Worm (Caenorhabditis elegans) whole organism, late embryonic: ENCODE measurements around the gene sumv-1.

Experiments
- C08G9.2 ChIP-seq: sonication (generic microtip); optimal IDR thresholded peaks from 2 replicates; lab custom pipeline; 2016; ENCODE audit warnings: mild to moderate bottlenecking, missing genetic modification characterization, moderate library complexity, missing compliant biosample characterization
- C38D4.7 ChIP-seq: fragments of 200-800 bp; sonication (Bioruptor generic); optimal IDR thresholded peaks from 2 replicates; lab custom pipeline; 2018; ENCODE audit warnings: mild to moderate bottlenecking, missing genetic modification characterization, moderate library complexity, missing compliant biosample characterization
- F13H6.1 ChIP-seq: sonication (generic microtip); optimal IDR thresholded peaks from 2 replicates; lab custom pipeline; 2016; ENCODE audit warnings: missing genetic modification characterization, missing compliant biosample characterization
- K02D7.2 ChIP-seq: sonication (generic microtip); optimal IDR thresholded peaks from 2 replicates; lab custom pipeline; 2017; ENCODE audit warnings: mild to moderate bottlenecking, missing genetic modification characterization, missing compliant biosample characterization
- K09A11.1 ChIP-seq: sonication (generic microtip); optimal IDR thresholded peaks from 2 replicates; lab custom pipeline; 2017; ENCODE audit warnings: antibody characterized with exemption, mild to moderate bottlenecking, missing genetic modification characterization, missing compliant biosample characterization; ENCODE audit not compliant: insufficient read depth
- T23F11.4 ChIP-seq: fragments of 200-800 bp; sonication (Bioruptor generic); optimal IDR thresholded peaks from 2 replicates; lab custom pipeline; 2018; ENCODE audit warnings: mild to moderate bottlenecking, missing genetic modification characterization, missing compliant biosample characterization
- Y22D7AL.16 ChIP-seq: sonication (generic microtip); optimal IDR thresholded peaks from 2 replicates; lab custom pipeline; 2016; ENCODE audit warnings: missing genetic modification characterization, missing compliant biosample characterization
- ahr-1 ChIP-seq: sonication (generic microtip); optimal IDR thresholded peaks from 2 replicates; lab custom pipeline; 2016; ENCODE audit warnings: missing genetic modification characterization, missing compliant biosample characterization
- ama-1 ChIP-seq: fragments of 150-350 bp; optimal IDR thresholded peaks from 2 replicates; lab custom pipeline; 2014
- ceh-18 ChIP-seq: sonication (generic microtip); optimal IDR thresholded peaks from 2 replicates; lab custom pipeline; 2016; ENCODE audit warnings: missing genetic modification characterization, missing compliant biosample characterization
- ceh-22 ChIP-seq: sonication (generic microtip); optimal IDR thresholded peaks from 2 replicates; lab custom pipeline; 2017; ENCODE audit warnings: missing biosample characterization, missing genetic modification characterization
- ceh-24 ChIP-seq: sonication (generic microtip); optimal IDR thresholded peaks from 2 replicates; lab custom pipeline; 2016; ENCODE audit warnings: mild to moderate bottlenecking, missing genetic modification characterization, missing compliant biosample characterization
- ceh-9 ChIP-seq: sonication (generic microtip); optimal IDR thresholded peaks from 2 replicates; lab custom pipeline; 2016; ENCODE audit warnings: mild to moderate bottlenecking, missing genetic modification characterization, inconsistent platforms, missing compliant biosample characterization
- elt-2 ChIP-seq: sonication (generic microtip); optimal IDR thresholded peaks from 2 replicates; lab custom pipeline; 2016; ENCODE audit warnings: missing genetic modification reagents, missing genetic modification characterization, missing compliant biosample characterization
- ets-4 ChIP-seq: sonication (generic microtip); optimal IDR thresholded peaks from 2 replicates; lab custom pipeline; 2016; ENCODE audit warnings: missing genetic modification characterization, missing compliant biosample characterization
- eyg-1 ChIP-seq: sonication (generic microtip); optimal IDR thresholded peaks from 2 replicates; lab custom pipeline; 2016; ENCODE audit warnings: missing genotype, missing genetic modification characterization, missing compliant biosample characterization
- fkh-10 ChIP-seq: fragments of 150-350 bp; optimal IDR thresholded peaks from 2 replicates; lab custom pipeline; 2014; ENCODE audit warnings: missing biosample characterization, missing genetic modification reagents, missing genetic modification characterization
- gmeb-2 ChIP-seq: sonication (generic microtip); optimal IDR thresholded peaks from 2 replicates; lab custom pipeline; 2016; ENCODE audit warnings: missing genetic modification characterization, inconsistent platforms, missing compliant biosample characterization
- hlh-13 ChIP-seq: fragments of 200-800 bp; sonication (Bioruptor generic); optimal IDR thresholded peaks from 2 replicates; lab custom pipeline; 2018; ENCODE audit warnings: mild to moderate bottlenecking, missing genetic modification characterization, missing compliant biosample characterization
- hlh-15 ChIP-seq: sonication (generic microtip); optimal IDR thresholded peaks from 2 replicates; lab custom pipeline; 2016; ENCODE audit warnings: missing genetic modification characterization, missing compliant biosample characterization
- hlh-6 ChIP-seq: sonication (generic microtip); optimal IDR thresholded peaks from 2 replicates; lab custom pipeline; 2016; ENCODE audit warnings: missing genotype, missing genetic modification characterization, missing compliant biosample characterization
- madf-2 ChIP-seq: sonication (generic microtip); optimal IDR thresholded peaks from 2 replicates; lab custom pipeline; 2017; ENCODE audit warnings: missing genetic modification characterization, missing compliant biosample characterization
- nfya-1 ChIP-seq: sonication (generic microtip); optimal IDR thresholded peaks from 2 replicates; lab custom pipeline; 2017; ENCODE audit warnings: missing genetic modification characterization, mild to moderate bottlenecking, missing compliant biosample characterization, antibody characterized with exemption, moderate library complexity
- nhr-11 ChIP-seq: fragments of 150-350 bp; optimal IDR thresholded peaks from 2 replicates; lab custom pipeline; 2014; ENCODE audit warnings: missing biosample characterization, missing genetic modification characterization
- npax-4 ChIP-seq: sonication (generic microtip); optimal IDR thresholded peaks from 2 replicates; lab custom pipeline; 2016; ENCODE audit warnings: missing genetic modification characterization, missing compliant biosample characterization
- odd-2 ChIP-seq: sonication (generic microtip); optimal IDR thresholded peaks from 2 replicates; lab custom pipeline; 2017; ENCODE audit warnings: antibody characterized with exemption, mild to moderate bottlenecking, missing genetic modification characterization, missing compliant biosample characterization
- pat-9 ChIP-seq: fragments of 200-800 bp; sonication (Bioruptor generic); optimal IDR thresholded peaks from 2 replicates; lab custom pipeline; 2018; ENCODE audit warnings: mild to moderate bottlenecking, missing genetic modification characterization, moderate library complexity, missing compliant biosample characterization
- pax-1 ChIP-seq: fragments of 150-350 bp; optimal IDR thresholded peaks from 2 replicates; lab custom pipeline; 2014; ENCODE audit warnings: missing biosample characterization, missing genetic modification characterization
- pqm-1 ChIP-seq: sonication (generic microtip); optimal IDR thresholded peaks from 2 replicates; lab custom pipeline; 2016; ENCODE audit warnings: missing genetic modification characterization, missing compliant biosample characterization
- rnt-1 ChIP-seq: sonication (generic microtip); optimal IDR thresholded peaks from 2 replicates; lab custom pipeline; 2016; ENCODE audit warnings: missing genetic modification characterization, missing compliant biosample characterization
- sox-4 ChIP-seq: sonication (generic microtip); optimal IDR thresholded peaks from 2 replicates; lab custom pipeline; 2017; ENCODE audit warnings: mild to moderate bottlenecking, missing genetic modification characterization, inconsistent platforms, missing compliant biosample characterization
- syd-9 ChIP-seq: sonication (generic microtip); optimal IDR thresholded peaks from 2 replicates; lab custom pipeline; 2016; ENCODE audit warnings: mild to moderate bottlenecking, missing genetic modification characterization, moderate library complexity, missing compliant biosample characterization
- tbx-2 ChIP-seq: sonication (generic microtip); optimal IDR thresholded peaks from 2 replicates; lab custom pipeline; 2016; ENCODE audit warnings: missing genetic modification characterization, missing compliant biosample characterization
- unc-3 ChIP-seq, 2 experiments: fragments of 200-800 bp in 1 of 2; sonication (Bioruptor generic) in 1 of 2; sonication (generic microtip) in 1 of 2; conservative IDR thresholded peaks in 1 of 2; optimal IDR thresholded peaks in 1 of 2; 2 replicates each; pipeline versions ENCODE4 v1.3.6 to Lab custom; 2016 to 2022; ENCODE audit warnings: missing compliant biosample characterization in 2 of 2, missing genetic modification characterization in 2 of 2, missing genetic modification reagents in 1 of 2
- ztf-16 ChIP-seq: sonication (generic microtip); optimal IDR thresholded peaks from 2 replicates; lab custom pipeline; 2017; ENCODE audit warnings: missing genetic modification characterization, missing compliant biosample characterization

sumv-1 gene

DNA sequence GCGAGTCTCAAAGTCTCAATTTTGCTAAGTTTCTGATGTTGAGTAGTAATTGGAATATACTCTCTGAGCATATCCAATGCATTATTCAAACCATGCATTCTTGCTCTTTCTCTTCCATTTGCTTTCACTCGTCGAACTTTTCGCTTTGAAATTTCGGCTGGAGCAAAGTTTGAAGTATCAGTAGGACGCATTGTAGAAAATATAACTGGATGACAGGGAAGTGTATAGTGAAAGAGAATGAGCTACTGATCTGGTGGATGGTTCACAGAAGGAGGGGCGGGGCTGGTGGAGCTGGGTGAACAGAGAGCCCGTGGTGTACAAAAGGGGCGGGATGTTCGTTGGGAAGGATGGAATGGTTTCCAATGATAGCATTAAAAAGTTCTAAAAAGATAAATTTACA, 12.1 kb downstream of the sumv-1 start:
- TF ChIP-seq F13H6.1 (tag; lab: Kevin White, UChicago) (no peak), hlh-6 (tag; lab: Kevin White, UChicago) (no peak), eyg-1 (no peak), K09A11.1 (tag; lab: Kevin White, UChicago) (no peak), ets-4 (no peak), fkh-10 (GFP tag; lab: Kevin White, UChicago) (no peak), gmeb-2 (no peak), ztf-16 (tag; lab: Kevin White, UChicago) (no peak)

DNA sequence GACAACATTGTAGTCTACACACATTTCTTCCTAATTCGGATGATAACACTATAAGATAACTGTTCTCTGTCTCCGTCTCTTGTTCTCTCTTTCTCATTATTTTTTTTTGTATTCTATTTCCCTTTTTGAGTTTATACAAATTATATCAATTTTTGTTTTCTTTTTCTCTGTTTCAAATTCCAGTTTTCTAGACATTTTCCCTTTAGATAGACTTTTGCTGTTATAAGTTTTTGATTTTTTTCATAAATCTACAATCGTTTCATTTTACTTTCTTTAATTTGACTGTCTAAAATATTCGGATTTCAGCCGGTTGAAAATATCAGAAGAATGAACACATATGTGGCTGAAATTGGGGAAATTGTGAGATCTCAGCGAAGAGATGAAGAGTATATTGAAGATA, 17.9 kb downstream of the sumv-1 start, which contains the start of gene prx-10:
Gene prx-10, plus strand, starts transcription at position 301 of the 400 bp plus-strand sequence.
- TF ChIP-seq rnt-1 (tag; lab: Kevin White, UChicago) (no peak), pax-1 (tag; lab: Kevin White, UChicago) (no peak), odd-2 (tag; lab: Kevin White, UChicago) (no peak), gmeb-2 (no peak), hlh-15 (tag; lab: Kevin White, UChicago) (no peak), nhr-11 (tag; lab: Kevin White, UChicago) (no peak), ztf-16 (tag; lab: Kevin White, UChicago) (no peak), syd-9 (tag; lab: Kevin White, UChicago) (no peak), npax-4 (tag; lab: Kevin White, UChicago) (no peak), unc-3 (GFP tag; conservative IDR thresholded peaks at IDR 0.05; lab: Robert Waterston, UW) (no peak), unc-3 (tag; optimal IDR thresholded peaks at IDR 0.05; lab: Kevin White, UChicago) (no peak), pat-9 (tag; lab: Kevin White, UChicago) (no peak)

DNA sequence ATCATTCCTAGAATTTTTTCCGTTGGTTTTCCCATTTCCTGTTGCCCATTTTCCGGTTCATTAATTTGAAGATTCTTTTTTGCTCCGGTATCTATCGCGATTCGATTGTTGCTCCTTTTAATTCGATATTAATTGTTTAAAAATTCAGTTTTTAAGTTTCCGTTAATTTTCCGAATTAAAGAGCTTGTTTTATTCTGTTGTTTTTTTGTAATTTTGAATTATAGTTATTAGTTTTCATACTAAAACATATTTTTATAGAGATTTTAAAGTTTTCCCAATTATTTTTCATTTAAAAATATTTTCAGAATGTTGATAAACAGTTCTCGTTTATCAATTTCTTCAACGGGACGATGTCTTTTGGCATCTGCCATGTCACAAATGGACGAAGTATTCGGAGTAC, 19.7 kb downstream of the sumv-1 start, which contains the start of gene mrps-26:
Gene mrps-26, plus strand, starts transcription at position 301 of the 400 bp plus-strand sequence.
- no peak for TF ChIP-seq elt-2 (tag; lab: Kevin White, UChicago)
- TF ChIP-seq hlh-6 (tag; lab: Kevin White, UChicago): no peak
- no peak for TF ChIP-seq ceh-9 (tag; lab: Kevin White, UChicago)
- no peak for TF ChIP-seq ceh-22 (tag; lab: Kevin White, UChicago)
- TF ChIP-seq hlh-13 (GFP tag; lab: Kevin White, UChicago): no peak
- TF ChIP-seq nfya-1 (tag; lab: Kevin White, UChicago): no peak

DNA sequence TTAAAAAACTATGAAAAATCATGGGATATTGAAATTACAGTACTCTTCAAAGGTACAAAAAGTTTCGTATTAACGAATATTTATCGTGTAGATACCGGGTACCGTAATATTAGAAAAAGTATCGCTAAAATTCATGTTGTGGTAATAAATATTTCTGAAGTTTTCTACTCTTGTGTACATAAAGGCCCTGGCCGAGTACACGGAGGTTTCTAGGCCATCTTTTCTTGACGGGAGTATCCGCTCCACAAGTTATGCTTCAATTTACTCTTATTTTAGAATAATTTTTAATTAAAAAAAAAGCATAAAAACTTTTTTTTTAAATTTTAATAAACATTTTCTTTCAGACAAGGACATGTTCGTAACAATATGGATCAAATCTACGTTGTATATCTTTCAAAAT, 20.8 kb downstream of the sumv-1 start:
- no peak for TF ChIP-seq madf-2 (tag; lab: Kevin White, UChicago)
- no peak for TF ChIP-seq pqm-1 (tag; lab: Kevin White, UChicago)
- no peak for TF ChIP-seq fkh-10 (GFP tag; lab: Kevin White, UChicago)
- no peak for TF ChIP-seq T23F11.4 (GFP tag; lab: Kevin White, UChicago)
- TF ChIP-seq hlh-13 (GFP tag; lab: Kevin White, UChicago): no peak
- TF ChIP-seq K09A11.1 (tag; lab: Kevin White, UChicago): no peak
- no peak for TF ChIP-seq K02D7.2 (tag; lab: Kevin White, UChicago)
- TF ChIP-seq gmeb-2: no peak
- TF ChIP-seq Y22D7AL.16 (tag; lab: Kevin White, UChicago): no peak
- no peak for TF ChIP-seq ceh-24 (tag; lab: Kevin White, UChicago)
- TF ChIP-seq F13H6.1 (tag; lab: Kevin White, UChicago): no peak
- TF ChIP-seq tbx-2: no peak
- TF ChIP-seq C38D4.7 (GFP tag; lab: Kevin White, UChicago): no peak
- TF ChIP-seq pat-9 (tag; lab: Kevin White, UChicago): no peak
- TF ChIP-seq ceh-18 (tag; lab: Kevin White, UChicago): no peak
- no peak for TF ChIP-seq ceh-22 (tag; lab: Kevin White, UChicago)
- TF ChIP-seq ahr-1: no peak
- TF ChIP-seq sox-4: no peak
- TF ChIP-seq ama-1 (lab: Kevin White, UChicago): no peak
- no peak for TF ChIP-seq C08G9.2 (tag; lab: Kevin White, UChicago)
